Worm (Caenorhabditis elegans): ENCODE results near the gene srh-215.

The srh-215 gene

DNA sequence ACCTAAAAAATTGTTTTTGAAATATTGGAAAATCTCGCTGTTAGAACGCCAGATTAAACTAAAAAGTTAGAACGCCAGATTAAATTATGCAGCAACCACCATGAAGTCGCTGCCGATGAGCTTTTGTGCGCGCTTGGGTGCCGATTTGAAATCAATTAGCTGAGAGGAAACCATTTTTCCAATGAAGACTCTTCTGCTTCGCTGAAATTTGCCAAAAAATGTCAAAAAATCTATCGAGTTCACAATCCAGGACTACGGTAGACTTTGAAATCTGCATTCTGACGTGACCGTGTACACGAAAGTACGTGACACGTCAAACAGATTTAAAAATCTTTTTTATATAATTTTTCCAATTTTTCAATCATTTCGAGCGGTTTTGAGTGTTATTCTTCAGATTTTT, 42.9 kb downstream of the srh-215 start, which contains the start of gene immt-2:
Gene immt-2 (plus strand): TSS at position 301 of the 400 bp plus-strand sequence.
- TF ChIP-seq fkh-10 (GFP tag; optimal IDR thresholded peaks at IDR 0.05) (no peak), lin-15B (tag; optimal IDR thresholded peaks at IDR 0.05) (no peak), hmg-11 (tag; optimal IDR thresholded peaks at IDR 0.05) (no peak), ceh-28 (tag; optimal IDR thresholded peaks at IDR 0.05) (no peak), aly-2 (tag; optimal IDR thresholded peaks at IDR 0.05) (no peak)

DNA sequence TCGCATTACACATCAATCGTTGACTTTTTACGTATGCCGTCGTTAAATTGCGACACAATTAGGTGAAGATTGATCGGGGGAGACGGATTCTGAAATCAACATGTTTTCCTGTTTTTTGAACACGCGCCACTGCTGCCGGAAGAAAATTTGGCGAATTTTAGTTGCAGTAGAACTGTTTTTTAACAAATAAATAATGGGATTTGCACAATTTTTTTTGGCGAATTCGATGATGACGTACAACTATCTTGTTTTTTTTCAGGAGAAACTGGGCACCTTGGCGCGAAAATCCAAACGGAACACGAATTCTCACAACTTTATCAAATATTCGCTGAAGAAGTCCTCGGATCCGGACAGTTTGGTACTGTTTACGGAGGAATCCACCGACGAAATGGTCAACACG, 45.8 kb downstream of the srh-215 start:
- TF ChIP-seq nhr-12 (tag; optimal IDR thresholded peaks at IDR 0.05) (no peak), elt-2 (tag; optimal IDR thresholded peaks at IDR 0.05) (no peak), skn-1 (tag; optimal IDR thresholded peaks at IDR 0.05) (no peak), sea-2 (GFP tag; optimal IDR thresholded peaks at IDR 0.05) (no peak), mml-1 (tag; optimal IDR thresholded peaks at IDR 0.05) (no peak), fkh-2 (tag; optimal IDR thresholded peaks at IDR 0.05) (no peak), nhr-77 (tag; optimal IDR thresholded peaks at IDR 0.05) (no peak), daf-12 (tag; optimal IDR thresholded peaks at IDR 0.05) (no peak), mdl-1 (tag; optimal IDR thresholded peaks at IDR 0.05) (no peak), nhr-237 (tag; optimal IDR thresholded peaks at IDR 0.05) (no peak), jun-1 (tag; optimal IDR thresholded peaks at IDR 0.05) (no peak), ceh-16 (tag; optimal IDR thresholded peaks at IDR 0.05) (no peak), nhr-25 (tag; optimal IDR thresholded peaks at IDR 0.05) (no peak)

DNA sequence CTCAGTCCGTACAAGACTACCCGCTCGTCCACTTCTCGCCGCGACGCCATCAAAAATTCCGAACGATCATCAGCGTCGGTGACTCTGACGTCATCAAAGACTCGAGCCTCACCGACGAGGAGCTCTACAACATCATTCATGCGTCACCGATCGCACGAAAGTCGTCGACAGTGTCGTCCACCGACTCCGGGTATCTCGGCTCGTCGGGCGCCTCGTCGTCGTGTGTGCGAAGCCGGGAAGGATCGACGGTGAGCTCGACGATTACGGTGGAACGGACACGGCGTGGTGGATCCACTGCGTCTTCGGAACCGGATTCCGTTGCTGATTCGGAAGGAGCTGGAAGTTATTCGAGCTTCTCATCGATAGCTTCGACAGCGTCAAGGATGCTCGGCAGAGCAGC, 47.0 kb downstream of the srh-215 start:
- TF ChIP-seq elt-1 (tag; optimal IDR thresholded peaks at IDR 0.05): no peak
- no peak for TF ChIP-seq eor-1 (tag; optimal IDR thresholded peaks at IDR 0.05)

DNA sequence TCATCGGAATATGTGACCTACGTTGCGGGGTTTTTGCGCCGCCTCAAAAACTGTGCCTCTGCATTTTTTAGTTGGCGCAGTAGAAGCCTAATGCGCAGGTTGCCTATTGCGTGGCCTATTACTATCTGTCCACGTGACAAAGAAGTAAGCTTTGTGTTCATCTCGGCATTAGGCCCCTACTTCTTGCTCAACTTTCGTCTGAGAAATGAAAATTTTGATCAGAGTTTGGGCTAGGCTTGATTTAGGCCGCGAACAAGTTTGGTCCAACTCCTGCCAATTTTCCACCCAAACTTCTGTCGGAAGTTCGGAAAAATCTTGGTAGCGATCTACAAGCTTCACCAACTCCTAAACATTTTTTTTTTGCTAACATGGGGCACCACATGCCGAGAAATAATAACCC, 49.8 kb downstream of the srh-215 start:
- TF ChIP-seq zag-1 (tag; optimal IDR thresholded peaks at IDR 0.05) (no peak), pqm-1 (tag; optimal IDR thresholded peaks at IDR 0.05) (no peak), egl-5 (tag; optimal IDR thresholded peaks at IDR 0.05) (no peak), ceh-28 (tag; optimal IDR thresholded peaks at IDR 0.05) (no peak), nhr-12 (tag; optimal IDR thresholded peaks at IDR 0.05) (no peak), ceh-9 (tag; optimal IDR thresholded peaks at IDR 0.05) (no peak), snpc-4 (tag; optimal IDR thresholded peaks at IDR 0.05) (no peak), fos-1 (tag; optimal IDR thresholded peaks at IDR 0.05) (no peak), nhr-11 (tag; optimal IDR thresholded peaks at IDR 0.05) (no peak), ama-1 (optimal IDR thresholded peaks at IDR 0.05) (no peak), pha-4 (tag; optimal IDR thresholded peaks at IDR 0.05) (no peak), nfya-1 (tag; optimal IDR thresholded peaks at IDR 0.05; ENCODE audit: insufficient read depth) (no peak), nhr-76 (tag; optimal IDR thresholded peaks at IDR 0.05) (no peak), fkh-10 (GFP tag; optimal IDR thresholded peaks at IDR 0.05) (no peak), elt-3 (tag; optimal IDR thresholded peaks at IDR 0.05) (no peak), nhr-43 (tag; optimal IDR thresholded peaks at IDR 0.05; ENCODE audit: poor library complexity, severe bottlenecking) (no peak), nhr-77 (tag; optimal IDR thresholded peaks at IDR 0.05) (no peak), lin-39 (tag; optimal IDR thresholded peaks at IDR 0.05) (no peak)

All from whole organism, L3 larva.